Worm (Caenorhabditis elegans) whole organism, late embryonic: ENCODE results near the gene ints-11.

Experiments
- ceh-30 ChIP-seq: fragments of 150-350 bp; optimal IDR thresholded peaks from 2 replicates; lab custom pipeline; 2014; ENCODE audit warnings: missing biosample characterization, missing genetic modification characterization
- che-1 ChIP-seq: sonication (generic microtip); optimal IDR thresholded peaks from 2 replicates; lab custom pipeline; 2016; ENCODE audit warnings: mild to moderate bottlenecking, missing genetic modification characterization, missing compliant biosample characterization
- fkh-10 ChIP-seq: fragments of 150-350 bp; optimal IDR thresholded peaks from 2 replicates; lab custom pipeline; 2014; ENCODE audit warnings: missing biosample characterization, missing genetic modification reagents, missing genetic modification characterization
- hlh-13 ChIP-seq: fragments of 200-800 bp; sonication (Bioruptor generic); optimal IDR thresholded peaks from 2 replicates; lab custom pipeline; 2018; ENCODE audit warnings: mild to moderate bottlenecking, missing genetic modification characterization, missing compliant biosample characterization
- hlh-30 ChIP-seq: sonication (generic microtip); optimal IDR thresholded peaks from 2 replicates; lab custom pipeline; 2017; ENCODE audit warnings: antibody characterized with exemption, missing genetic modification characterization, missing compliant biosample characterization; ENCODE audit not compliant: insufficient read depth

DNA sequence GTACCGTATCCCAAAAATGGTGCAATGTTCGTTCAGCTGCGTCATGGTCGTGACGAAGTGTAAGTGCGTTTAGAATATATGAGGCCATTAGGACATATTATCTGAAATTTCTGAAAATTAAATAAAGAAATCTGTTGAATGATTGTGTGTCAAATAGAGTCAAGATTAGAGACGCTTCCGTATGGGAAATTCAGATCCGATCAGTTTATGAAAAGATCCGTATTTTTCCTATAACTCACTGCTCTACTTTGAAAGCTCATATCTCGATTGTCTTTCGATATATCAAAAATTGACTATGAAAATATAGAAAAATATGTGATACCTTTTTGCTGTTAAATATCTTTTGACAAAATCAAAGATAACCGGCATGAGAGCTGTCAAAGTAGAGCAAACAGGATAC is 37.0 kb upstream of the ints-11 start, which contains the start of gene T05C12.4:
- no peak for TF ChIP-seq fkh-10 (GFP tag; lab: Kevin White, UChicago)
- TF ChIP-seq hlh-30 (tag; lab: Kevin White, UChicago): no peak
- TF ChIP-seq hlh-13 (GFP tag; lab: Kevin White, UChicago): no peak
- no peak for TF ChIP-seq che-1
- no peak for TF ChIP-seq ceh-30 (tag; lab: Kevin White, UChicago)
